Worm (Caenorhabditis elegans): Measurements from ENCODE around the gene T05A10.6.

- TF ChIP-seq ztf-11 (tag; optimal IDR thresholded peaks at IDR 0.05) (no peak), ceh-39 (tag; optimal IDR thresholded peaks at IDR 0.05) (no peak)
Observed at ce11 chrX:10838550-10838949, 44.0 kb upstream of the T05A10.6 start, which contains the start of gene plc-1.

Data from whole organism, mixed stage, embryonic.